Comparison of ENCODE assay signal across 2 fruit fly cellular contexts in the genomic region with DNA sequence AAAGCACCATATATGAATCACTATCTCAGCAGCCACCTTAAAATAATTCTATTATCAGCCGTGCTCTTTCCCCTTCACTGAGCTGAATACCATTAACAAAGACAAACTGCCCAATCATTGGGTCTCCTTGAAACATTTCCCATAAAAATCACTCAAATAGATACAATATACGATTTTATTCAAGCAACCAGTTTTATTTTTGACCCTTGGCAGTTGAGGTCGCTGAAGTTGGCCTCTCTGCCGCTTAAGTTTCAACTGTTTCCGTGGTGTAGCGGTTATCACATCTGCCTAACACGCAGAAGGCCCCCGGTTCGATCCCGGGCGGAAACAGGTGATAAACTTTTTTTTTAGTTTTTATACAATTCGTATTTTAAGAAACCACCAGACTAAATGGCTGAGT.
TF ChIP-seq lines count a peak whose summit lies in the region.

No protein-coding gene starts in this region.

- no peak for TF ChIP-seq CTCF in whole organism, embryonic (GFP tag; optimal IDR thresholded peaks at IDR 0.05; lab: Kevin White, UChicago)

TF ChIP-seq in whole organism, embryonic, 481 proteins besides CTCF, POLR2A, EP300 and RAD21 (continues in another document):
- TF ChIP-seq Hr78 (GFP tag; optimal IDR thresholded peaks at IDR 0.05; lab: Kevin White, UChicago) (peak in 1 of 2 experiments; percentile 45), chinmo (GFP tag; IDR thresholded peaks at IDR 0.05; lab: Robert Waterston, UW; ENCODE audit: partially characterized antibody) (peak; percentile 48; the same call in 1 of the 4 replicates), CG7987 (GFP tag; optimal IDR thresholded peaks at IDR 0.05; lab: Kevin White, UChicago) (no peak), ato (GFP tag; IDR thresholded peaks at IDR 0.05; lab: Robert Waterston, UW; ENCODE audit: partially characterized antibody) (peak; percentile 53), vnd (GFP tag; IDR thresholded peaks at IDR 0.05; lab: Robert Waterston, UW; ENCODE audit: partially characterized antibody) (peak; percentile 25; the same call in 1 of the 3 replicates), Awh (GFP tag; IDR thresholded peaks at IDR 0.05; lab: Robert Waterston, UW) (peak; percentile 47; the same call in 1 of the 2 replicates), ci (GFP tag; IDR thresholded peaks at IDR 0.05; lab: Robert Waterston, UW) (0 out of 3 replicates have a peak, but pooled peaks have one; percentile 15), CG6791 (GFP tag; IDR thresholded peaks at IDR 0.05; lab: Robert Waterston, UW; ENCODE audit: partially characterized antibody) (peak; percentile 87), CG2199 (GFP tag; IDR thresholded peaks at IDR 0.05; lab: Robert Waterston, UW) (0 out of 3 replicates have a peak, but pooled peaks have one; percentile 10), ftz-f1 (GFP tag; optimal IDR thresholded peaks at IDR 0.05; lab: Kevin White, UChicago) (peak; percentile 36), bsh (GFP tag; optimal IDR thresholded peaks at IDR 0.05; lab: Kevin White, UChicago) (no peak), CG12769 (tag; optimal IDR thresholded peaks at IDR 0.05; lab: Kevin White, UChicago) (peak; percentile 64), CG3726 (GFP tag; IDR thresholded peaks at IDR 0.05; lab: Robert Waterston, UW) (no peak), gcm (GFP tag; optimal IDR thresholded peaks at IDR 0.05; lab: Kevin White, UChicago) (peak; percentile 8), tna (GFP tag; IDR thresholded peaks at IDR 0.05; lab: Robert Waterston, UW; ENCODE audit: partially characterized antibody) (peak; percentile 72), CG13894 (tag; optimal IDR thresholded peaks at IDR 0.05; lab: Kevin White, UChicago) (peak; percentile 52), hkb (optimal IDR thresholded peaks at IDR 0.05; lab: Kevin White, UChicago) (no peak), hkb (GFP tag; IDR thresholded peaks at IDR 0.05; lab: Robert Waterston, UW) (no peak), Bdp1 (GFP tag; optimal IDR thresholded peaks at IDR 0.05; lab: Kevin White, UChicago) (peak; percentile 98), her (GFP tag; optimal IDR thresholded peaks at IDR 0.05; lab: Kevin White, UChicago) (no peak), CG34224 (GFP tag; IDR thresholded peaks at IDR 0.05; lab: Robert Waterston, UW; ENCODE audit: partially characterized antibody) (peak; percentile 46; the same call in 2 of the 3 replicates), CG16813 (GFP tag; IDR thresholded peaks at IDR 0.05; lab: Robert Waterston, UW; ENCODE audit: partially characterized antibody) (peak; percentile 73), Opbp (GFP tag; IDR thresholded peaks at IDR 0.05; lab: Robert Waterston, UW; ENCODE audit: partially characterized antibody) (peak; percentile 81), CkIIα-i1 (GFP tag; IDR thresholded peaks at IDR 0.05; lab: Robert Waterston, UW) (no peak), knrl (GFP tag; IDR thresholded peaks at IDR 0.05; lab: Robert Waterston, UW; ENCODE audit: partially characterized antibody) (peak; percentile 19; the same call in 2 of the 3 replicates), Lpt (GFP tag; optimal IDR thresholded peaks at IDR 0.05; lab: Kevin White, UChicago) (no peak), wek (GFP tag; optimal IDR thresholded peaks at IDR 0.05; lab: Kevin White, UChicago) (peak; percentile 42), Dll (GFP tag; IDR thresholded peaks at IDR 0.05; lab: Robert Waterston, UW; ENCODE audit: partially characterized antibody) (peak; percentile 19; the same call in 1 of the 4 replicates), sisA (GFP tag; IDR thresholded peaks at IDR 0.05; lab: Robert Waterston, UW) (no peak), bbx (GFP tag; IDR thresholded peaks at IDR 0.05; lab: Robert Waterston, UW; ENCODE audit: partially characterized antibody) (peak; percentile 70; the same call in 1 of the 2 replicates), CG42726 (GFP tag; IDR thresholded peaks at IDR 0.05; lab: Robert Waterston, UW; ENCODE audit: partially characterized antibody) (peak; percentile 66), mirr (GFP tag; optimal IDR thresholded peaks at IDR 0.05; lab: Kevin White, UChicago) (peak; percentile 42), HLH4C (GFP tag; IDR thresholded peaks at IDR 0.05; lab: Robert Waterston, UW; ENCODE audit: partially characterized antibody) (peak; percentile 47), unpg (GFP tag; optimal IDR thresholded peaks at IDR 0.05; lab: Kevin White, UChicago) (no peak), nerfin-2 (GFP tag; IDR thresholded peaks at IDR 0.05; lab: Robert Waterston, UW; ENCODE audit: partially characterized antibody) (peak; percentile 55; the same call in 1 of the 2 replicates), CG14860 (GFP tag; IDR thresholded peaks at IDR 0.05; lab: Robert Waterston, UW; ENCODE audit: partially characterized antibody) (peak; percentile 46)

TF ChIP-seq in whole organism, prepupa, 60 proteins besides CTCF, POLR2A, EP300 and RAD21:
- no peak for TF ChIP-seq acj6 (GFP tag; optimal IDR thresholded peaks at IDR 0.05; lab: Kevin White, UChicago)
- no peak for TF ChIP-seq Sox102F (GFP tag; optimal IDR thresholded peaks at IDR 0.05; lab: Kevin White, UChicago)
- TF ChIP-seq pdm3 (GFP tag; optimal IDR thresholded peaks at IDR 0.05; lab: Kevin White, UChicago) = no peak
- no peak for TF ChIP-seq CG15336 (GFP tag; IDR thresholded peaks at IDR 0.05; lab: Robert Waterston, UW)
- TF ChIP-seq OdsH (GFP tag; optimal IDR thresholded peaks at IDR 0.05; lab: Kevin White, UChicago) = no peak
- TF ChIP-seq svp (GFP tag; lab: Kevin White, UChicago) = peak; percentile 68
